Worm (Caenorhabditis elegans) whole organism, late embryonic: ENCODE results near the gene zim-1.

Experiments
- K02D7.2 ChIP-seq: sonication (generic microtip); optimal IDR thresholded peaks from 2 replicates; lab custom pipeline; 2017; ENCODE audit warnings: mild to moderate bottlenecking, missing genetic modification characterization, missing compliant biosample characterization
- T23F11.4 ChIP-seq: fragments of 200-800 bp; sonication (Bioruptor generic); optimal IDR thresholded peaks from 2 replicates; lab custom pipeline; 2018; ENCODE audit warnings: mild to moderate bottlenecking, missing genetic modification characterization, missing compliant biosample characterization
- Y22D7AL.16 ChIP-seq: sonication (generic microtip); optimal IDR thresholded peaks from 2 replicates; lab custom pipeline; 2016; ENCODE audit warnings: missing genetic modification characterization, missing compliant biosample characterization
- ama-1 ChIP-seq: fragments of 150-350 bp; optimal IDR thresholded peaks from 2 replicates; lab custom pipeline; 2014
- ceh-14 ChIP-seq: sonication (generic microtip); optimal IDR thresholded peaks from 2 replicates; lab custom pipeline; 2016; ENCODE audit warnings: missing genotype, missing genetic modification characterization, missing compliant biosample characterization
- ceh-18 ChIP-seq: sonication (generic microtip); optimal IDR thresholded peaks from 2 replicates; lab custom pipeline; 2016; ENCODE audit warnings: missing genetic modification characterization, missing compliant biosample characterization
- ceh-31 ChIP-seq: sonication (generic microtip); optimal IDR thresholded peaks from 2 replicates; lab custom pipeline; 2016; ENCODE audit warnings: missing genetic modification characterization, missing compliant biosample characterization
- ceh-45 ChIP-seq: fragments of 200-800 bp; sonication (Bioruptor generic); IDR thresholded peaks from 2 replicates; pipeline ENCODE4 v1.3.6; 2022; ENCODE audit warnings: missing genetic modification reagents, missing genetic modification characterization, missing compliant biosample characterization
- che-1 ChIP-seq: sonication (generic microtip); optimal IDR thresholded peaks from 2 replicates; lab custom pipeline; 2016; ENCODE audit warnings: mild to moderate bottlenecking, missing genetic modification characterization, missing compliant biosample characterization
- dmd-4 ChIP-seq: sonication (generic microtip); optimal IDR thresholded peaks from 2 replicates; lab custom pipeline; 2016; ENCODE audit warnings: borderline replicate concordance, missing genetic modification characterization, missing compliant biosample characterization
- elt-4 ChIP-seq: sonication (generic microtip); optimal IDR thresholded peaks from 2 replicates; lab custom pipeline; 2016; ENCODE audit warnings: missing genetic modification characterization, missing compliant biosample characterization
- fkh-6 ChIP-seq: sonication (generic microtip); optimal IDR thresholded peaks from 2 replicates; lab custom pipeline; 2016; ENCODE audit warnings: missing genetic modification characterization, missing compliant biosample characterization
- hlh-15 ChIP-seq: sonication (generic microtip); optimal IDR thresholded peaks from 2 replicates; lab custom pipeline; 2016; ENCODE audit warnings: missing genetic modification characterization, missing compliant biosample characterization
- hlh-8 ChIP-seq: sonication (generic microtip); optimal IDR thresholded peaks from 2 replicates; lab custom pipeline; 2016; ENCODE audit warnings: missing genotype, missing genetic modification characterization, missing compliant biosample characterization
- lim-6 ChIP-seq: sonication (generic microtip); optimal IDR thresholded peaks from 2 replicates; lab custom pipeline; 2016; ENCODE audit warnings: missing genetic modification characterization, missing compliant biosample characterization
- lin-11 ChIP-seq: fragments of 200-800 bp; sonication (Bioruptor generic); optimal IDR thresholded peaks from 2 replicates; lab custom pipeline; 2018; ENCODE audit warnings: mild to moderate bottlenecking, missing genetic modification characterization, missing compliant biosample characterization
- madf-2 ChIP-seq: sonication (generic microtip); optimal IDR thresholded peaks from 2 replicates; lab custom pipeline; 2017; ENCODE audit warnings: missing genetic modification characterization, missing compliant biosample characterization
- nhr-11 ChIP-seq: fragments of 150-350 bp; optimal IDR thresholded peaks from 2 replicates; lab custom pipeline; 2014; ENCODE audit warnings: missing biosample characterization, missing genetic modification characterization
- nhr-232 ChIP-seq: sonication (generic microtip); optimal IDR thresholded peaks from 2 replicates; lab custom pipeline; 2016; ENCODE audit warnings: missing genetic modification characterization, missing compliant biosample characterization
- pag-3 ChIP-seq: sonication (generic microtip); optimal IDR thresholded peaks from 2 replicates; lab custom pipeline; 2016; ENCODE audit warnings: missing compliant biosample characterization, missing genetic modification characterization, borderline replicate concordance
- pax-1 ChIP-seq: fragments of 150-350 bp; optimal IDR thresholded peaks from 2 replicates; lab custom pipeline; 2014; ENCODE audit warnings: missing biosample characterization, missing genetic modification characterization
- pha-2 ChIP-seq: sonication (generic microtip); optimal IDR thresholded peaks from 2 replicates; lab custom pipeline; 2017; ENCODE audit warnings: mild to moderate bottlenecking, missing genetic modification characterization, missing compliant biosample characterization
- pqm-1 ChIP-seq: sonication (generic microtip); optimal IDR thresholded peaks from 2 replicates; lab custom pipeline; 2016; ENCODE audit warnings: missing genetic modification characterization, missing compliant biosample characterization
- pros-1 ChIP-seq: fragments of 150-350 bp; optimal IDR thresholded peaks from 2 replicates; lab custom pipeline; 2014; ENCODE audit warnings: missing biosample characterization, missing genetic modification reagents, missing genetic modification characterization
- rnt-1 ChIP-seq: sonication (generic microtip); optimal IDR thresholded peaks from 2 replicates; lab custom pipeline; 2016; ENCODE audit warnings: missing genetic modification characterization, missing compliant biosample characterization
- sdc-2 ChIP-seq: sonication (generic microtip); optimal IDR thresholded peaks from 2 replicates; lab custom pipeline; 2016; ENCODE audit warnings: missing genotype, missing genetic modification characterization, missing compliant biosample characterization
- sox-4 ChIP-seq: sonication (generic microtip); optimal IDR thresholded peaks from 2 replicates; lab custom pipeline; 2017; ENCODE audit warnings: mild to moderate bottlenecking, missing genetic modification characterization, inconsistent platforms, missing compliant biosample characterization
- syd-9 ChIP-seq: sonication (generic microtip); optimal IDR thresholded peaks from 2 replicates; lab custom pipeline; 2016; ENCODE audit warnings: mild to moderate bottlenecking, missing genetic modification characterization, moderate library complexity, missing compliant biosample characterization
- tbx-2 ChIP-seq: sonication (generic microtip); optimal IDR thresholded peaks from 2 replicates; lab custom pipeline; 2016; ENCODE audit warnings: missing genetic modification characterization, missing compliant biosample characterization
- tbx-7 ChIP-seq: sonication (generic microtip); optimal IDR thresholded peaks from 2 replicates; lab custom pipeline; 2016; ENCODE audit warnings: missing genotype, missing genetic modification characterization, missing compliant biosample characterization
- ttx-3 ChIP-seq: sonication (generic microtip); optimal IDR thresholded peaks from 2 replicates; lab custom pipeline; 2016; ENCODE audit warnings: missing genetic modification reagents, missing genetic modification characterization, missing compliant biosample characterization
- unc-3 ChIP-seq, 2 experiments: fragments of 200-800 bp in 1 of 2; sonication (Bioruptor generic) in 1 of 2; sonication (generic microtip) in 1 of 2; conservative IDR thresholded peaks in 1 of 2; optimal IDR thresholded peaks in 1 of 2; 2 replicates each; pipeline versions ENCODE4 v1.3.6 to Lab custom; 2016 to 2022; ENCODE audit warnings: missing compliant biosample characterization in 2 of 2, missing genetic modification characterization in 2 of 2, missing genetic modification reagents in 1 of 2
- unc-42 ChIP-seq: sonication (generic microtip); optimal IDR thresholded peaks from 2 replicates; lab custom pipeline; 2016; ENCODE audit warnings: missing genotype, missing genetic modification characterization, missing compliant biosample characterization
- unc-55 ChIP-seq: sonication (generic microtip); optimal IDR thresholded peaks from 2 replicates; lab custom pipeline; 2017; ENCODE audit warnings: missing biosample characterization, missing genetic modification reagents, missing genetic modification characterization
- unc-86 ChIP-seq: sonication (generic microtip); optimal IDR thresholded peaks from 2 replicates; lab custom pipeline; 2016; ENCODE audit warnings: missing genetic modification characterization, missing compliant biosample characterization

zim-1 gene

DNA sequence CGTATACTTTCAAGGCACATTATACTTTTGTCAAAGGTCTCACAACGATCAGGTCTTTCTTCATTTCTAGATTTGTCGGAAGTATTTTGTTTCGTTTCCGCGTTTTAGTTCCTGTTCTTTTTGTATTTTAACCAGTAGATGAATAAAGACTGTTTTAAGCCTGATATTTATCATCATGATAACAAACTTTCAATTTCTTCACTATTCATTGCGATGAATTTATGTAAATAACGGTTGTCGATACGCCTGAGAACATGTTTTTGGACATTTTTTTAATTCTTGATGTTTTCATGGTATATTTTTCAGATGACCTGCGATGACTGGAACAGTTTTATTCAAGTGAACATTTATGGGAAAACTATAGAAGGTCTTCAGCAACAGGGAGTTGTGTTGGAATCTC is 11.5 kb downstream of the zim-1 start, which contains the start of gene zim-3:
TSS of gene zim-3 (plus strand) at position 301 of the 400 bp plus-strand sequence.
- no peak for TF ChIP-seq lim-6
- TF ChIP-seq unc-3 (GFP tag; conservative IDR thresholded peaks at IDR 0.05; lab: Robert Waterston, UW), result no peak
- no peak for TF ChIP-seq unc-3 (tag; optimal IDR thresholded peaks at IDR 0.05; lab: Kevin White, UChicago)
- TF ChIP-seq ceh-45 (GFP tag; lab: Robert Waterston, UW), result no peak
- TF ChIP-seq che-1 (tag; lab: Kevin White, UChicago), result no peak
- TF ChIP-seq pax-1 (tag; lab: Kevin White, UChicago), result no peak
- no peak for TF ChIP-seq unc-55
- TF ChIP-seq rnt-1, result no peak
- TF ChIP-seq ceh-14, result no peak
- no peak for TF ChIP-seq syd-9
- TF ChIP-seq Y22D7AL.16, result no peak

ce11 chrIV:10561605-10562004 is 14.7 kb downstream of the zim-1 start, which contains the start of gene him-8:
TSS of gene him-8 (plus strand) at chrIV:10561905.
- TF ChIP-seq sox-4 (tag; lab: Kevin White, UChicago) (no peak), fkh-6 (no peak), pax-1 (tag; lab: Kevin White, UChicago) (no peak), ceh-31 (tag; lab: Kevin White, UChicago) (no peak), nhr-232 (tag; lab: Kevin White, UChicago) (no peak), tbx-2 (tag; lab: Kevin White, UChicago) (no peak), Y22D7AL.16 (no peak), sdc-2 (tag; lab: Kevin White, UChicago) (no peak), pha-2 (no peak), madf-2 (no peak), pag-3 (tag; lab: Kevin White, UChicago) (no peak), ama-1 (lab: Kevin White, UChicago) (no peak)

DNA sequence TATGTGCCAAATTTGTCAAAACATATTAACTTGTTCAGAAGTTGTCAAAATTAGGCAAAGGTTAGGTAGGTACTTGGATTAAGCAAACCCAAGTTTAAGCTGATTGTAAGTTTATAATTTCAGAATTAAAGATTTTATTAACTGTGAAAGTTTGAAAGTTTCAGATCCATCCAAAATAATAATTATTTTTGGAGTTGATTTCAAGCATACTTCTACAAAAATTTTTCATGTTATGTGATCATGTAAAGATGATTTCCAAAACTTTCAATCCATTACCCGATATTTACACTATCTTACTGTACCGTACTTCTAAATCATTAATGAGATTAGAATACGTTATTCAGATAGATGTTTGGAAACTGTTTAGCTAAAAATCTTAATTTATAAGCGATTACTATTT is 17.7 kb downstream of the zim-1 start:
- no peak for TF ChIP-seq ttx-3 (tag; lab: Kevin White, UChicago)
- TF ChIP-seq nhr-232 (tag; lab: Kevin White, UChicago), result no peak
- TF ChIP-seq nhr-11 (tag; lab: Kevin White, UChicago), result no peak
- no peak for TF ChIP-seq ceh-31 (tag; lab: Kevin White, UChicago)
- TF ChIP-seq fkh-6, result no peak
- no peak for TF ChIP-seq ama-1 (lab: Kevin White, UChicago)
- no peak for TF ChIP-seq elt-4 (tag; lab: Kevin White, UChicago)
- TF ChIP-seq ceh-18 (tag; lab: Kevin White, UChicago), result no peak
- TF ChIP-seq K02D7.2 (tag; lab: Kevin White, UChicago), result no peak
- TF ChIP-seq hlh-15 (tag; lab: Kevin White, UChicago), result no peak

ce11 chrIV:10565282-10565681 is 18.4 kb downstream of the zim-1 start:
- no peak for TF ChIP-seq pros-1 (tag; lab: Kevin White, UChicago)
- no peak for TF ChIP-seq dmd-4
- TF ChIP-seq unc-86 (tag; lab: Kevin White, UChicago), result no peak
- peak; percentile 10 for TF ChIP-seq unc-42 (tag; lab: Kevin White, UChicago)
- TF ChIP-seq lin-11, result no peak
- no peak for TF ChIP-seq tbx-7 (tag; lab: Kevin White, UChicago)
- TF ChIP-seq elt-4 (tag; lab: Kevin White, UChicago), result no peak
- no peak for TF ChIP-seq pqm-1 (tag; lab: Kevin White, UChicago)

DNA sequence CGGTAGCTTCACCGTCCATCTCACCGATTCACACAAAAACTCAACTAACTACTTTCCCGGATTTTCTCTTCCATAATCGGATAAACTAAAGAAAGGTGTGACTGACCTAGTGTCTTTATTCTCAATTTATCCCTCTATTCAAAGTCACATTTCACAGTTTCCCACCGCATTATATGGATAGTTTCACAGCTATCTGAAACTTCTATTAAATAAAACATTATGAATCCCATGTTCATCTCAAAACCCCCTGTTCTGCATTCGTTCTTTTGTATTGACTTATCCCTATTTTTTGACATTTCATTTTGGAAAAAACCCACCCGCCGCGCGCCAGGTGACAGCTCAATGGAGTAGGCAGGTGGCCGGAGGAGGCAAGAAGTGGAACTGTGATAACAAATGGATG is 20.9 kb downstream of the zim-1 start:
- TF ChIP-seq T23F11.4 (GFP tag; lab: Kevin White, UChicago), result no peak
- no peak for TF ChIP-seq hlh-8 (tag; lab: Kevin White, UChicago)
- TF ChIP-seq, all 69 proteins: peak for 0
